Worm (Caenorhabditis elegans): Measurements from ENCODE around the gene glb-1.

glb-1 gene

ce11 chrIII:8899767-8900166 is 23.3 kb downstream of the glb-1 start:
- peak; percentile 69 for TF ChIP-seq nfya-1 (tag; optimal IDR thresholded peaks at IDR 0.05; ENCODE audit: insufficient read depth)
- TF ChIP-seq pha-4 (tag; optimal IDR thresholded peaks at IDR 0.05): peak; percentile 20
- no peak for TF ChIP-seq ceh-9 (tag; optimal IDR thresholded peaks at IDR 0.05)
- TF ChIP-seq nhr-23 (tag; optimal IDR thresholded peaks at IDR 0.05): peak; percentile 11
- no peak for TF ChIP-seq ztf-11 (tag; optimal IDR thresholded peaks at IDR 0.05)
- TF ChIP-seq lin-15B (tag; optimal IDR thresholded peaks at IDR 0.05): peak; percentile 87

- TF ChIP-seq nhr-25 (tag; optimal IDR thresholded peaks at IDR 0.05) (no peak), ceh-28 (tag; optimal IDR thresholded peaks at IDR 0.05) (no peak), skn-1 (tag; optimal IDR thresholded peaks at IDR 0.05) (no peak), ceh-9 (tag; optimal IDR thresholded peaks at IDR 0.05) (no peak), nhr-11 (tag; optimal IDR thresholded peaks at IDR 0.05) (no peak), nhr-77 (tag; optimal IDR thresholded peaks at IDR 0.05) (no peak), jun-1 (tag; optimal IDR thresholded peaks at IDR 0.05) (no peak), egl-5 (tag; optimal IDR thresholded peaks at IDR 0.05) (no peak), nhr-12 (tag; optimal IDR thresholded peaks at IDR 0.05) (no peak), mdl-1 (tag; optimal IDR thresholded peaks at IDR 0.05) (no peak), pha-4 (tag; optimal IDR thresholded peaks at IDR 0.05) (no peak)
These were observed 28.3 kb downstream of the glb-1 start, which contains the start of gene asna-1 for ce11 chrIII:8894782-8895181. asna-1 (plus strand) TSS chrIII:8895082.

- TF ChIP-seq elt-2 (tag; optimal IDR thresholded peaks at IDR 0.05) (no peak), ceh-16 (tag; optimal IDR thresholded peaks at IDR 0.05) (no peak), nhr-76 (tag; optimal IDR thresholded peaks at IDR 0.05) (no peak), ceh-9 (tag; optimal IDR thresholded peaks at IDR 0.05) (no peak), zag-1 (tag; optimal IDR thresholded peaks at IDR 0.05) (no peak), nfya-1 (tag; optimal IDR thresholded peaks at IDR 0.05; ENCODE audit: insufficient read depth) (no peak), pha-4 (tag; optimal IDR thresholded peaks at IDR 0.05) (no peak), egl-27 (tag; optimal IDR thresholded peaks at IDR 0.05) (no peak), nhr-43 (tag; optimal IDR thresholded peaks at IDR 0.05; ENCODE audit: poor library complexity, severe bottlenecking) (no peak), unc-39 (tag; optimal IDR thresholded peaks at IDR 0.05) (no peak), ceh-82 (tag; optimal IDR thresholded peaks at IDR 0.05) (no peak), skn-1 (tag; optimal IDR thresholded peaks at IDR 0.05) (no peak), R02D3.7 (tag; optimal IDR thresholded peaks at IDR 0.05) (no peak), jun-1 (tag; optimal IDR thresholded peaks at IDR 0.05) (no peak), elt-3 (tag; optimal IDR thresholded peaks at IDR 0.05) (no peak), nhr-25 (tag; optimal IDR thresholded peaks at IDR 0.05) (no peak), egl-5 (tag; optimal IDR thresholded peaks at IDR 0.05) (no peak), daf-12 (tag; optimal IDR thresholded peaks at IDR 0.05) (no peak), aly-2 (tag; optimal IDR thresholded peaks at IDR 0.05) (no peak)
These were observed 29.6 kb downstream of the glb-1 start, which contains the start of gene ZK637.4 for ce11 chrIII:8893464-8893863. ZK637.4 (plus strand) TSS chrIII:8893764.

- TF ChIP-seq nhr-28 (tag; optimal IDR thresholded peaks at IDR 0.05) (no peak), eor-1 (tag; optimal IDR thresholded peaks at IDR 0.05) (no peak), egl-27 (tag; optimal IDR thresholded peaks at IDR 0.05) (no peak), lin-39 (tag; optimal IDR thresholded peaks at IDR 0.05) (no peak), egl-5 (tag; optimal IDR thresholded peaks at IDR 0.05) (no peak), mml-1 (tag; optimal IDR thresholded peaks at IDR 0.05) (no peak), elt-2 (tag; optimal IDR thresholded peaks at IDR 0.05) (no peak), hmg-11 (tag; optimal IDR thresholded peaks at IDR 0.05) (no peak), lsy-12 (tag; optimal IDR thresholded peaks at IDR 0.05) (no peak), lin-15B (tag; optimal IDR thresholded peaks at IDR 0.05) (no peak), nhr-237 (tag; optimal IDR thresholded peaks at IDR 0.05) (no peak), sea-2 (GFP tag; optimal IDR thresholded peaks at IDR 0.05) (no peak), pha-4 (tag; optimal IDR thresholded peaks at IDR 0.05) (no peak), fkh-10 (GFP tag; optimal IDR thresholded peaks at IDR 0.05) (no peak), ceh-9 (tag; optimal IDR thresholded peaks at IDR 0.05) (no peak), ceh-28 (tag; optimal IDR thresholded peaks at IDR 0.05) (no peak), nhr-76 (tag; optimal IDR thresholded peaks at IDR 0.05) (no peak)
These were observed 33.2 kb downstream of the glb-1 start, which contains the start of gene lnkn-1 for ce11 chrIII:8889931-8890330. lnkn-1 (plus strand) TSS chrIII:8890231.

Data from whole organism, L3 larva.